Fruit fly (Drosophila melanogaster) whole organism, embryonic: ENCODE data around the gene CG31178.

Experiments used
- Ada2b ChIP-seq: fragments of 200-800 bp; sonication (Bioruptor generic); IDR thresholded peaks from 2 replicates; pipeline ENCODE4 v1.3.6; 2022; ENCODE audit warnings: missing biosample characterization, missing genetic modification characterization
- Adf1 ChIP-seq: fragments of 200-800 bp; sonication (Bioruptor generic); IDR thresholded peaks from 2 replicates; pipeline ENCODE4 v1.3.6; 2022; ENCODE audit warnings: missing biosample characterization, missing genetic modification characterization
- B-H1 ChIP-seq: fragments of 200-800 bp; sonication (Bioruptor generic); IDR thresholded peaks from 3 replicates; pipeline ENCODE4 v1.3.6; 2022; ENCODE audit warnings: missing biosample characterization, missing genetic modification characterization
- Bteb2 ChIP-seq: fragments of 200-800 bp; sonication (Bioruptor generic); optimal IDR thresholded peaks from 2 replicates; lab custom pipeline; 2016; ENCODE audit warnings: missing biosample characterization, missing genetic modification characterization
- CG11085 ChIP-seq: fragments of 200-800 bp; sonication (Bioruptor generic); IDR thresholded peaks from 2 replicates; pipeline ENCODE4 v1.3.6; 2022; ENCODE audit warnings: missing biosample characterization, missing genetic modification characterization
- CG13424 ChIP-seq: fragments of 200-800 bp; sonication (Bioruptor generic); optimal IDR thresholded peaks from 2 replicates; lab custom pipeline; 2019; ENCODE audit warnings: missing biosample characterization, mild to moderate bottlenecking, missing genetic modification characterization, moderate library complexity
- CG13775 ChIP-seq: fragments of 200-800 bp; sonication (Bioruptor generic); optimal IDR thresholded peaks from 3 replicates; lab custom pipeline; 2017; ENCODE audit warnings: missing biosample characterization, mild to moderate bottlenecking, missing genetic modification characterization
- CG15011 ChIP-seq: fragments of 200-800 bp; sonication (Bioruptor generic); optimal IDR thresholded peaks from 3 replicates; lab custom pipeline; 2018; ENCODE audit warnings: missing biosample characterization, mild to moderate bottlenecking, missing genetic modification characterization
- CG15073 ChIP-seq: fragments of 200-800 bp; sonication (Bioruptor generic); optimal IDR thresholded peaks from 2 replicates; lab custom pipeline; 2016; ENCODE audit warnings: missing biosample characterization, missing genetic modification characterization
- CG15479 ChIP-seq: fragments of 200-800 bp; sonication (Bioruptor generic); optimal IDR thresholded peaks from 3 replicates; lab custom pipeline; 2019; ENCODE audit warnings: missing biosample characterization, mild to moderate bottlenecking, missing genetic modification characterization, moderate library complexity
- CG16779 ChIP-seq: fragments of 200-800 bp; sonication (Bioruptor generic); IDR thresholded peaks from 2 replicates; pipeline ENCODE4 v1.3.6; 2022; ENCODE audit warnings: missing biosample characterization, missing genetic modification characterization
- CG30431 ChIP-seq: fragments of 200-800 bp; sonication (Bioruptor generic); optimal IDR thresholded peaks from 2 replicates; lab custom pipeline; 2017; ENCODE audit warnings: missing biosample characterization, missing genetic modification characterization
- CG3726 ChIP-seq: fragments of 200-800 bp; sonication (Bioruptor generic); IDR thresholded peaks from 3 replicates; pipeline ENCODE4, ENCODE4 v1.3.6; 2022; ENCODE audit warnings: missing biosample characterization, missing genetic modification characterization
- CG4360 ChIP-seq: fragments of 200-800 bp; sonication (Bioruptor generic); IDR thresholded peaks from 2 replicates; pipeline ENCODE4 v1.3.6; 2022; ENCODE audit warnings: missing biosample characterization, missing genetic modification characterization
- CG6689 ChIP-seq: fragments of 200-800 bp; sonication (Bioruptor generic); IDR thresholded peaks from 2 replicates; pipeline ENCODE4 v1.3.6; 2022; ENCODE audit warnings: missing biosample characterization, missing genetic modification characterization
- CG7928 ChIP-seq: fragments of 200-800 bp; sonication (Bioruptor generic); optimal IDR thresholded peaks from 2 replicates; lab custom pipeline; 2017; ENCODE audit warnings: missing biosample characterization, mild to moderate bottlenecking, missing genetic modification characterization
- CG8290 ChIP-seq, 3 experiments: fragments of 200-800 bp; sonication (Bioruptor generic); optimal IDR thresholded peaks; 2 replicates each; lab custom pipeline; 2016 to 2019; ENCODE audit warnings: missing biosample characterization in 3 of 3, missing genetic modification characterization in 3 of 3, mild to moderate bottlenecking in 2 of 3, moderate library complexity in 1 of 3
- CG9437 ChIP-seq: fragments of 200-800 bp; sonication (Bioruptor generic); optimal IDR thresholded peaks from 2 replicates; lab custom pipeline; 2018; ENCODE audit warnings: missing biosample characterization, mild to moderate bottlenecking, missing genetic modification characterization
- CG9609 ChIP-seq: fragments of 200-800 bp; sonication (Bioruptor generic); optimal IDR thresholded peaks from 3 replicates; lab custom pipeline; 2016; ENCODE audit warnings: missing biosample characterization, missing genetic modification characterization
- CG9876 ChIP-seq: fragments of 200-800 bp; sonication (Bioruptor generic); optimal IDR thresholded peaks from 2 replicates; lab custom pipeline; 2016; ENCODE audit warnings: missing biosample characterization, missing genetic modification characterization
- Camta ChIP-seq: fragments of 200-800 bp; sonication (Bioruptor generic); optimal IDR thresholded peaks from 2 replicates; lab custom pipeline; 2016; ENCODE audit warnings: missing biosample characterization, missing genetic modification characterization
- D19A ChIP-seq: fragments of 200-800 bp; optimal IDR thresholded peaks from 3 replicates; lab custom pipeline; 2019; ENCODE audit warnings: missing biosample characterization, mild to moderate bottlenecking, missing genetic modification characterization, moderate library complexity
- ERR ChIP-seq: fragments of 200-800 bp; sonication (Bioruptor generic); optimal IDR thresholded peaks from 2 replicates; lab custom pipeline; 2016; ENCODE audit warnings: missing biosample characterization, missing genetic modification characterization
- Fer1 ChIP-seq: fragments of 200-800 bp; sonication (Bioruptor generic); optimal IDR thresholded peaks from 2 replicates; lab custom pipeline; 2017; ENCODE audit warnings: missing biosample characterization, mild to moderate bottlenecking, missing genetic modification characterization
- GATAe ChIP-seq: fragments of 200-800 bp; sonication (Bioruptor generic); conservative IDR thresholded peaks from 2 replicates; pipeline ENCODE4 v1.3.6; 2022; ENCODE audit warnings: missing biosample characterization, missing genetic modification characterization
- Gug ChIP-seq: fragments of 200-800 bp; sonication (Bioruptor generic); IDR thresholded peaks from 4 replicates; pipeline ENCODE4 v1.3.6; 2022; ENCODE audit warnings: missing biosample characterization, missing genetic modification characterization
- H2.0 ChIP-seq: fragments of 200-800 bp; sonication (Bioruptor generic); IDR thresholded peaks from 2 replicates; pipeline ENCODE4 v1.3.6; 2022; ENCODE audit warnings: missing biosample characterization, missing genetic modification characterization
- Lhr ChIP-seq: fragments of 200-800 bp; sonication (Bioruptor generic); optimal IDR thresholded peaks from 3 replicates; lab custom pipeline; 2017; ENCODE audit warnings: mild to moderate bottlenecking, missing biosample characterization, missing genetic modification reagents, missing genetic modification characterization
- NC2β ChIP-seq: fragments of 200-800 bp; sonication (Bioruptor generic); optimal IDR thresholded peaks from 2 replicates; lab custom pipeline; 2016; ENCODE audit warnings: missing biosample characterization, missing genetic modification characterization
- Oaz ChIP-seq: fragments of 200-800 bp; sonication (Bioruptor generic); IDR thresholded peaks from 2 replicates; pipeline ENCODE4 v1.3.6; 2022; ENCODE audit warnings: missing biosample characterization, missing genetic modification characterization
- Sox102F ChIP-seq: fragments of 200-800 bp; sonication (Bioruptor generic); optimal IDR thresholded peaks from 2 replicates; lab custom pipeline; 2018; ENCODE audit warnings: missing biosample characterization, mild to moderate bottlenecking, missing genetic modification characterization, moderate library complexity
- Sry-β ChIP-seq: fragments of 200-800 bp; sonication (Bioruptor generic); optimal IDR thresholded peaks from 2 replicates; lab custom pipeline; 2018; ENCODE audit warnings: missing biosample characterization, mild to moderate bottlenecking, missing genetic modification characterization, moderate library complexity
- az2 ChIP-seq: fragments of 200-800 bp; sonication (Bioruptor generic); optimal IDR thresholded peaks from 3 replicates; lab custom pipeline; 2016; ENCODE audit warnings: missing biosample characterization, missing genetic modification characterization
- cato ChIP-seq: fragments of 200-800 bp; sonication (Bioruptor generic); optimal IDR thresholded peaks from 2 replicates; lab custom pipeline; 2016; ENCODE audit warnings: missing biosample characterization, missing genetic modification characterization, borderline replicate concordance
- croc ChIP-seq: fragments of 200-800 bp; sonication (Bioruptor generic); conservative IDR thresholded peaks from 3 replicates; pipeline ENCODE4 v1.3.6; 2022; ENCODE audit warnings: missing biosample characterization, missing genetic modification characterization
- cwo ChIP-seq: fragments of 200-800 bp; sonication (Bioruptor generic); optimal IDR thresholded peaks from 3 replicates; lab custom pipeline; 2017; ENCODE audit warnings: missing biosample characterization, missing genetic modification characterization, mild to moderate bottlenecking, moderate library complexity, missing genetic modification reagents
- ewg ChIP-seq: fragments of 200-800 bp; sonication (Bioruptor generic); optimal IDR thresholded peaks from 3 replicates; lab custom pipeline; 2017; ENCODE audit warnings: mild to moderate bottlenecking, missing biosample characterization, missing genetic modification reagents, missing genetic modification characterization
- gro ChIP-seq: fragments of 200-800 bp; sonication (Bioruptor generic); optimal IDR thresholded peaks from 2 replicates; lab custom pipeline; 2016; ENCODE audit warnings: missing biosample characterization, missing genetic modification characterization
- gt ChIP-seq: fragments of 200-800 bp; sonication (Bioruptor generic); IDR thresholded peaks from 2 replicates; pipeline ENCODE4 v1.3.6; 2022; ENCODE audit warnings: missing biosample characterization, missing genetic modification characterization
- hth ChIP-seq: fragments of >200 bp; optimal IDR thresholded peaks from 2 replicates; lab custom pipeline; 2017; ENCODE audit warnings: inconsistent platforms
- insv ChIP-seq, 2 experiments: fragments of 200-800 bp; sonication (Bioruptor generic); optimal IDR thresholded peaks; 3 replicates each; lab custom pipeline; 2016 to 2018; ENCODE audit warnings: missing biosample characterization in 2 of 2, missing genetic modification characterization in 2 of 2
- jigr1 ChIP-seq: fragments of 200-800 bp; sonication (Bioruptor generic); IDR thresholded peaks from 3 replicates; pipeline ENCODE4 v1.3.6; 2022; ENCODE audit warnings: missing biosample characterization, missing genetic modification characterization
- lola ChIP-seq, 3 experiments: fragments of >200 bp in 2 of 3; fragments of 200-800 bp in 1 of 3; sonication (Bioruptor generic) in 1 of 3; optimal IDR thresholded peaks; 2 replicates each; lab custom pipeline; 2017 to 2019; ENCODE audit warnings: missing biosample characterization in 3 of 3, missing genetic modification characterization in 3 of 3, mild to moderate bottlenecking in 1 of 3, moderate library complexity in 1 of 3
- nau ChIP-seq: fragments of 200-800 bp; sonication (Bioruptor generic); optimal IDR thresholded peaks from 3 replicates; lab custom pipeline; 2017; ENCODE audit warnings: missing biosample characterization, mild to moderate bottlenecking, missing genetic modification characterization, missing genetic modification reagents
- org-1 ChIP-seq: fragments of 200-800 bp; sonication (Bioruptor generic); optimal IDR thresholded peaks from 2 replicates; lab custom pipeline; 2017; ENCODE audit warnings: missing biosample characterization, missing genetic modification characterization
- otp ChIP-seq: fragments of 200-800 bp; sonication (Bioruptor generic); IDR thresholded peaks from 3 replicates; pipeline ENCODE4, ENCODE4 v1.3.6; 2022; ENCODE audit warnings: missing biosample characterization, missing genetic modification characterization
- run ChIP-seq: fragments of 200-800 bp; sonication (Bioruptor generic); optimal IDR thresholded peaks from 3 replicates; lab custom pipeline; 2018; ENCODE audit warnings: missing biosample characterization, mild to moderate bottlenecking, missing genetic modification characterization
- scrt ChIP-seq: fragments of 200-800 bp; sonication (Bioruptor generic); optimal IDR thresholded peaks from 2 replicates; lab custom pipeline; 2018; ENCODE audit warnings: missing biosample characterization, mild to moderate bottlenecking, missing genetic modification characterization, moderate library complexity
- shn ChIP-seq: fragments of 200-800 bp; sonication (Bioruptor generic); optimal IDR thresholded peaks from 3 replicates; lab custom pipeline; 2016; ENCODE audit warnings: missing biosample characterization, missing genetic modification characterization
- slp2 ChIP-seq: fragments of 200-800 bp; sonication (Bioruptor generic); optimal IDR thresholded peaks from 2 replicates; lab custom pipeline; 2016; ENCODE audit warnings: missing biosample characterization, missing genetic modification characterization
- vnd ChIP-seq: fragments of 200-800 bp; sonication (Bioruptor generic); IDR thresholded peaks from 3 replicates; pipeline ENCODE4 v1.3.6; 2022; ENCODE audit warnings: missing biosample characterization, missing genetic modification characterization; ENCODE audit not compliant: partially characterized antibody

Gene CG31178

DNA sequence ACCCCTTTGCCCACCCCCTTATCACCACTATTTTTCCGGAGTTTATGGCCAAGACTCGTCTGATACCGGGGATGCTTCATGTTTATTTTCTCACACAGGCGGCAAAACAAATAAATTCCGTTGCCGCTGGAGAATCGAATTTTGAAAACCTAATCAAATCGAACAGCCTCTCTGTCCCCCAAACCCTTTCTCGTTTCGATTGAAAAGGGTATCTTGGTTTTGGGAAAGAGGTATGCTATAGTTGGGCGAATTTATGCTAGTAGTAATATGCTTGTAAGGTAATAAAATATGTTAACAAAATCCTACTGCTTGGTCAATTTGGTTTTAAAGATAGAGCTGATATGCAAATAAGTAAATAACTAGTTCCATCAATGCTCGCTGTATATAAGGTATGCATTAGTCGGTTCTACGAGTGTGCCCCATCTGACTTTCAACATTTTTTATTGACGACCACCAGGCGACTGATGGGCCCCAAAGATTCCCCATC lies 45.5 kb upstream of the CG31178 start (continued):
- TF ChIP-seq CG15479 (GFP tag; lab: Kevin White, UChicago): no peak
- TF ChIP-seq insv (GFP tag; optimal IDR thresholded peaks at IDR 0.05; lab: Kevin White, UChicago): no peak
- TF ChIP-seq Ada2b: peak; percentile 41
- TF ChIP-seq vnd (GFP tag; lab: Robert Waterston, UW): no peak
- peak; percentile 10 for TF ChIP-seq ERR (GFP tag; lab: Kevin White, UChicago)
- peak; percentile 76 for TF ChIP-seq CG13424 (tag; lab: Kevin White, UChicago)
- TF ChIP-seq NC2β (GFP tag; lab: Kevin White, UChicago): peak; percentile 85
- peak; percentile 67 for TF ChIP-seq CG30431 (GFP tag; lab: Kevin White, UChicago)
- peak; percentile 78 for TF ChIP-seq H2.0 (GFP tag; lab: Robert Waterston, UW)
- TF ChIP-seq GATAe: no peak
- TF ChIP-seq hth (lab: Kevin White, UChicago): no peak
- TF ChIP-seq shn (GFP tag; lab: Kevin White, UChicago): peak; percentile 58
- peak; percentile 21 for TF ChIP-seq org-1 (GFP tag; lab: Kevin White, UChicago)
- TF ChIP-seq Adf1: no peak
- peak; percentile 78 for TF ChIP-seq CG9609 (GFP tag; lab: Kevin White, UChicago)
- TF ChIP-seq CG9437 (GFP tag; lab: Kevin White, UChicago): peak; percentile 62
- peak; percentile 55 for TF ChIP-seq CG13775 (GFP tag; lab: Kevin White, UChicago)
- no peak for TF ChIP-seq B-H1
- TF ChIP-seq CG3726 (GFP tag; lab: Robert Waterston, UW): peak; percentile 65; the same call in 2 of the 3 replicates
- peak; percentile 92 for TF ChIP-seq croc (GFP tag; lab: Robert Waterston, UW)
- TF ChIP-seq CG6689 (GFP tag; lab: Robert Waterston, UW): peak; percentile 80
- no peak for TF ChIP-seq Bteb2 (GFP tag; lab: Kevin White, UChicago)
- TF ChIP-seq Gug: peak; percentile 62; the same call in 3 of the 4 replicates
- TF ChIP-seq nau (GFP tag; lab: Kevin White, UChicago): peak; percentile 26
- TF ChIP-seq az2 (GFP tag; lab: Kevin White, UChicago): peak; percentile 81
- TF ChIP-seq CG15011 (GFP tag; lab: Kevin White, UChicago): no peak
- peak; percentile 72 for TF ChIP-seq Lhr (GFP tag; lab: Kevin White, UChicago)
- TF ChIP-seq lola (GFP tag; optimal IDR thresholded peaks at IDR 0.05; lab: Kevin White, UChicago): peak in 1 of 3 experiments; percentile 92
- no peak for TF ChIP-seq cwo
- TF ChIP-seq slp2 (GFP tag; lab: Kevin White, UChicago): peak; percentile 60
- TF ChIP-seq CG4360 (GFP tag; lab: Robert Waterston, UW): peak; percentile 40
- TF ChIP-seq Oaz (GFP tag; lab: Robert Waterston, UW): no peak
- TF ChIP-seq Sry-β (GFP tag; lab: Kevin White, UChicago): no peak
- no peak for TF ChIP-seq CG7928
- peak; percentile 8 for TF ChIP-seq CG8290 (GFP tag; optimal IDR thresholded peaks at IDR 0.05; lab: Kevin White, UChicago)
- peak in 1 of 2 experiments; percentile 54 for TF ChIP-seq CG8290 (tag; optimal IDR thresholded peaks at IDR 0.05; lab: Kevin White, UChicago)
- TF ChIP-seq gt (GFP tag; lab: Robert Waterston, UW): peak; percentile 55; the same call in 1 of the 2 replicates
- TF ChIP-seq jigr1 (GFP tag; lab: Robert Waterston, UW): peak; percentile 67; the same call in 2 of the 3 replicates
- TF ChIP-seq cato (GFP tag; lab: Kevin White, UChicago): peak; percentile 71
- TF ChIP-seq otp (GFP tag; lab: Robert Waterston, UW): peak; percentile 88
- TF ChIP-seq CG15073: no peak
- no peak for TF ChIP-seq CG11085 (GFP tag; lab: Robert Waterston, UW)
- TF ChIP-seq Fer1: no peak
- TF ChIP-seq CG9876 (GFP tag; lab: Kevin White, UChicago): peak; percentile 71
- TF ChIP-seq ewg (GFP tag; lab: Kevin White, UChicago): peak; percentile 67
- TF ChIP-seq scrt (GFP tag; lab: Kevin White, UChicago): no peak
- peak; percentile 63 for TF ChIP-seq Camta (GFP tag; lab: Kevin White, UChicago)
- TF ChIP-seq gro (GFP tag; lab: Kevin White, UChicago): no peak
- TF ChIP-seq Sox102F (GFP tag; lab: Kevin White, UChicago): peak; percentile 77
- no peak for TF ChIP-seq CG16779 (GFP tag; lab: Robert Waterston, UW)
- no peak for TF ChIP-seq run (tag; lab: Kevin White, UChicago)
- peak; percentile 95 for TF ChIP-seq D19A (tag; lab: Kevin White, UChicago)
